Fruit fly (Drosophila melanogaster) S2 (cell line): ENCODE data around the gene CG43678.

Source experiments
- CG8478 ChIP-seq: fragments of >200 bp; optimal IDR thresholded peaks from 2 replicates; lab custom pipeline; 2018
- CTCF ChIP-seq, 2 experiments: fragments of >200 bp; optimal IDR thresholded peaks; 2 replicates each; lab custom pipeline; 2018

DNA sequence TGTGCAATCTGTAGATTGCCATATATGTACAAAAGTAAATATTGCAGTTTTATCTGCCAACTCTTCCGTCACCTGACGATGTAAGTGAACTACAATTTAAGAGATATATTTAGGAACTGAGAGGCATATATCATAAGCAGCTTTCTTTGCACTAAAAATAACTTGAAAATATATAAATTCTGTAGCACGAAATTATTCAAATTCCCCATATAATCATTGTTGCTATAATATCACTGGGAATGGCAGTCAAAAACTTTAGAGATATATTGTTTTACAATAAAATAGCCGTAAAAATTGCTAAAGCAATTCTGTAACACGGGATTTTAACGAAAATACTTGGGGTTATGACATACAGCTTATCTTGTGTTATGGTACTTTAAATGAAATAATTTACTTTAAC lies 2.0 kb upstream of the CG43678 start, which contains the start of gene CG43679:
- TF ChIP-seq CTCF (optimal IDR thresholded peaks at IDR 0.05; lab: Kevin White, UChicago) (no peak), CG8478 (lab: Kevin White, UChicago) (no peak)
